Fruit fly (Drosophila melanogaster): Measurements from ENCODE around the gene CG31286.
A peak's percentile ranks its signal among the peaks of the same experiment; 100 is the strongest.

CG31286 gene

dm6 chr3R:6674548-6674947, 33.5 kb downstream of the CG31286 start (continued):
- TF ChIP-seq Six4 (GFP tag; optimal IDR thresholded peaks at IDR 0.05) = peak; percentile 9
- peak; percentile 51 for TF ChIP-seq CG17829 (tag; optimal IDR thresholded peaks at IDR 0.05)
- no peak for TF ChIP-seq Side (GFP tag; optimal IDR thresholded peaks at IDR 0.05)
- TF ChIP-seq pzg (GFP tag; optimal IDR thresholded peaks at IDR 0.05) = no peak
- peak; percentile 52 for TF ChIP-seq CG14710 (tag; optimal IDR thresholded peaks at IDR 0.05)
- TF ChIP-seq CG10267 (tag; optimal IDR thresholded peaks at IDR 0.05) = peak; percentile 30
- peak; percentile 23 for TF ChIP-seq trem (tag; optimal IDR thresholded peaks at IDR 0.05)
- TF ChIP-seq CG34422 (GFP tag; IDR thresholded peaks at IDR 0.05) = 0 out of 3 replicates have a peak, but pooled peaks have one; percentile 31
- peak; percentile 50; the same call in 1 of the 3 replicates for TF ChIP-seq CG17361 (GFP tag; IDR thresholded peaks at IDR 0.05)
- TF ChIP-seq ash1 (GFP tag; optimal IDR thresholded peaks at IDR 0.05) = no peak
- no peak for TF ChIP-seq CG8089 (GFP tag; optimal IDR thresholded peaks at IDR 0.05)
- TF ChIP-seq dysf (GFP tag; IDR thresholded peaks at IDR 0.05) = 0 out of 3 replicates have a peak, but pooled peaks have one; percentile 11
- TF ChIP-seq CG4424 (GFP tag; optimal IDR thresholded peaks at IDR 0.05) = peak; percentile 25
- peak; percentile 54 for TF ChIP-seq Spps (tag; optimal IDR thresholded peaks at IDR 0.05)
- peak; percentile 4 for TF ChIP-seq tin (GFP tag; optimal IDR thresholded peaks at IDR 0.05)
- peak; percentile 69 for TF ChIP-seq CG10979 (tag; optimal IDR thresholded peaks at IDR 0.05)
- no peak for TF ChIP-seq wek (GFP tag; optimal IDR thresholded peaks at IDR 0.05)
- no peak for TF ChIP-seq Fer3 (tag; optimal IDR thresholded peaks at IDR 0.05)
- TF ChIP-seq Xrp1 (GFP tag; IDR thresholded peaks at IDR 0.05) = peak; percentile 65
- TF ChIP-seq row (GFP tag; IDR thresholded peaks at IDR 0.05) = peak; percentile 49; the same call in 1 of the 3 replicates
- TF ChIP-seq D19A (tag; optimal IDR thresholded peaks at IDR 0.05) = peak; percentile 53
- TF ChIP-seq CG6689 (GFP tag; IDR thresholded peaks at IDR 0.05) = peak; percentile 36; the same call in 1 of the 2 replicates
- TF ChIP-seq ara (GFP tag; IDR thresholded peaks at IDR 0.05) = peak; percentile 41; the same call in 1 of the 2 replicates
- 0 out of 3 replicates have a peak, but pooled peaks have one; percentile 12 for TF ChIP-seq zfh1 (GFP tag; IDR thresholded peaks at IDR 0.05)
- no peak for TF ChIP-seq grau (tag; optimal IDR thresholded peaks at IDR 0.05)
- no peak for TF ChIP-seq sim (GFP tag; IDR thresholded peaks at IDR 0.05)
- TF ChIP-seq Blimp-1 (GFP tag; optimal IDR thresholded peaks at IDR 0.05) = peak; percentile 62
- peak in 1 of 2 experiments; percentile 42 for TF ChIP-seq chif (GFP tag; optimal IDR thresholded peaks at IDR 0.05)
- TF ChIP-seq CG2875 (GFP tag; optimal IDR thresholded peaks at IDR 0.05) = peak; percentile 41
- TF ChIP-seq CG18011 (GFP tag; optimal IDR thresholded peaks at IDR 0.05) = no peak
- TF ChIP-seq Hr78 (GFP tag; optimal IDR thresholded peaks at IDR 0.05) = peak in 1 of 2 experiments; percentile 12
- peak; percentile 67 for TF ChIP-seq CG2712 (tag; optimal IDR thresholded peaks at IDR 0.05)
- 0 out of 2 replicates have a peak, but pooled peaks have one; percentile 31 for TF ChIP-seq crol (GFP tag; IDR thresholded peaks at IDR 0.05)
- TF ChIP-seq CG5180 (GFP tag; optimal IDR thresholded peaks at IDR 0.05) = peak; percentile 14
- TF ChIP-seq Med (GFP tag) = peak; percentile 51

- no peak for TF ChIP-seq zfh1 (GFP tag; IDR thresholded peaks at IDR 0.05)
- TF ChIP-seq prd (optimal IDR thresholded peaks at IDR 0.05) = no peak
- TF ChIP-seq prd (GFP tag; IDR thresholded peaks at IDR 0.05) = no peak
- TF ChIP-seq pb (GFP tag; optimal IDR thresholded peaks at IDR 0.05) = peak; percentile 10
- TF ChIP-seq CG8290 (GFP tag; optimal IDR thresholded peaks at IDR 0.05) = no peak
- TF ChIP-seq CG8290 (tag; optimal IDR thresholded peaks at IDR 0.05) = no peak
- TF ChIP-seq CG8359 (GFP tag; optimal IDR thresholded peaks at IDR 0.05; ENCODE audit: borderline replicate concordance) = no peak
- TF ChIP-seq Scr (GFP tag; IDR thresholded peaks at IDR 0.05; ENCODE audit: partially characterized antibody) = 0 out of 2 replicates have a peak, but pooled peaks have one; percentile 17
- peak; percentile 10 for TF ChIP-seq CG17829 (tag; optimal IDR thresholded peaks at IDR 0.05)
- TF ChIP-seq sc (optimal IDR thresholded peaks at IDR 0.05) = no peak
- TF ChIP-seq sc (GFP tag; optimal IDR thresholded peaks at IDR 0.05) = no peak
- 0 out of 2 replicates have a peak, but pooled peaks have one; percentile 15 for TF ChIP-seq bbx (GFP tag; IDR thresholded peaks at IDR 0.05; ENCODE audit: partially characterized antibody)
- peak; percentile 99 for TF ChIP-seq CG10321 (GFP tag; IDR thresholded peaks at IDR 0.05)
- TF ChIP-seq croc (GFP tag; conservative IDR thresholded peaks at IDR 0.05) = no peak
- TF ChIP-seq bsh (GFP tag; optimal IDR thresholded peaks at IDR 0.05) = no peak
- TF ChIP-seq CG1832 (GFP tag; optimal IDR thresholded peaks at IDR 0.05) = peak; percentile 97
- no peak for TF ChIP-seq CG10147 (GFP tag; optimal IDR thresholded peaks at IDR 0.05)
- TF ChIP-seq CG4328 (GFP tag; optimal IDR thresholded peaks at IDR 0.05) = no peak
These were observed 37.4 kb downstream of the CG31286 start, which contains the start of gene lab for dm6 chr3R:6678480-6678879. TSS of gene lab (minus strand) at chr3R:6678590.

Data from whole organism, embryonic.